Worm (Caenorhabditis elegans) whole organism, young adult: ENCODE measurements around the gene H38K22.9.

Experiments used
- B0035.1 ChIP-seq: sonication (generic microtip); optimal IDR thresholded peaks from 2 replicates; lab custom pipeline; 2016; ENCODE audit warnings: missing genetic modification characterization, mild to moderate bottlenecking, missing compliant biosample characterization, missing genotype, missing genetic modification reagents
- K12H6.12 ChIP-seq: fragments of 200-800 bp; sonication (Bioruptor generic); optimal IDR thresholded peaks from 2 replicates; lab custom pipeline; 2018; ENCODE audit warnings: mild to moderate bottlenecking, missing genetic modification characterization, missing compliant biosample characterization
- ZK185.1 ChIP-seq: sonication (generic microtip); optimal IDR thresholded peaks from 2 replicates; lab custom pipeline; 2016; ENCODE audit warnings: mild to moderate bottlenecking, missing genetic modification characterization, missing compliant biosample characterization; ENCODE audit not compliant: poor library complexity, severe bottlenecking
- ama-1 ChIP-seq, 3 experiments: fragments of 150-350 bp in 1 of 3; sonication (generic microtip) in 2 of 3; optimal IDR thresholded peaks; 2 replicates each; lab custom pipeline; 2014 to 2018; ENCODE audit warnings: missing biosample characterization in 2 of 3, missing genetic modification characterization in 2 of 3, missing genetic modification reagents in 2 of 3
- die-1 ChIP-seq: sonication (generic microtip); optimal IDR thresholded peaks from 2 replicates; lab custom pipeline; 2016; ENCODE audit warnings: missing genotype, mild to moderate bottlenecking, missing genetic modification characterization, missing compliant biosample characterization
- madf-3 ChIP-seq: fragments of 200-800 bp; sonication (Bioruptor generic); IDR thresholded peaks from 2 replicates; pipeline ENCODE4 v1.3.6; 2022; ENCODE audit warnings: missing genetic modification reagents, missing genetic modification characterization, missing compliant biosample characterization
- madf-6 ChIP-seq: fragments of 200-800 bp; sonication (Bioruptor generic); IDR thresholded peaks from 2 replicates; pipeline ENCODE4 v1.3.6; 2022; ENCODE audit warnings: missing genetic modification reagents, missing genetic modification characterization, missing compliant biosample characterization
- nfya-1 ChIP-seq: sonication (generic microtip); optimal IDR thresholded peaks from 2 replicates; lab custom pipeline; 2017; ENCODE audit warnings: antibody characterized with exemption, missing compliant biosample characterization, missing genetic modification characterization, borderline replicate concordance; ENCODE audit not compliant: insufficient read depth
- nhr-27 ChIP-seq: fragments of 200-800 bp; sonication (Bioruptor generic); optimal IDR thresholded peaks from 2 replicates; lab custom pipeline; 2018; ENCODE audit warnings: mild to moderate bottlenecking, missing genetic modification characterization, moderate library complexity, missing compliant biosample characterization
- rpc-1 ChIP-seq, 2 experiments: fragments of 150-350 bp in 1 of 2; sonication (generic microtip) in 1 of 2; optimal IDR thresholded peaks; 2 replicates each; lab custom pipeline; 2014 to 2018; ENCODE audit warnings: missing biosample characterization in 1 of 2, missing genetic modification characterization in 1 of 2, missing genetic modification reagents in 1 of 2, missing genotype in 1 of 2
- somi-1 ChIP-seq: fragments of 200-800 bp; sonication (Bioruptor generic); optimal IDR thresholded peaks from 2 replicates; lab custom pipeline; 2018; ENCODE audit warnings: mild to moderate bottlenecking, missing genetic modification characterization, missing compliant biosample characterization
- unc-62 ChIP-seq: fragments of 150-350 bp; optimal IDR thresholded peaks from 2 replicates; lab custom pipeline; 2014; ENCODE audit warnings: missing biosample characterization, missing genetic modification reagents, missing genetic modification characterization
- xnd-1 ChIP-seq: sonication (generic microtip); optimal IDR thresholded peaks from 2 replicates; lab custom pipeline; 2016; ENCODE audit warnings: missing genotype, missing genetic modification reagents, missing genetic modification characterization, missing compliant biosample characterization
- ztf-26 ChIP-seq: sonication (generic microtip); optimal IDR thresholded peaks from 2 replicates; lab custom pipeline; 2017; ENCODE audit warnings: missing genetic modification characterization, missing compliant biosample characterization

DNA sequence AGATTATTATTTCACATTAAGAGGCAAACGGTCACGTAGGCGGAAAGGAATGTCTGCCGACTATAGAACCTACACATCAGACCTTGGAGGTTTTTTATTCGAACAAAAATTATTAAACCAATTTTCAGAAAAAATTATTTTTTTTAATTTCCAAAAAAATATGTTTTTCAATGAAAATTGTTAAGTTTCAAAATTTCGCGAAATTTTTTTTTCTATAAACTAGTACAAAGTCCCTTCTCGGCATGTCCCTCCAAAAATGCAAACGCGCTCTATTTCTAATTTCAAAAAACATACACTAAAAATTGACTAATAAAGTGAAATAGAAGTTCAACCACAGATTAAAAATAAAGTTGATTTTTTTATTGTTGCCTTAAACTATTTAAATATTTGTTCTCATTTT lies 41.0 kb downstream of the H38K22.9 start, which contains the start of gene ckb-1:
- TF ChIP-seq unc-62 (GFP tag; lab: Kevin White, UChicago) = no peak
- TF ChIP-seq madf-3 (GFP tag; lab: Robert Waterston, UW) = no peak
- no peak for TF ChIP-seq B0035.1 (tag; lab: Kevin White, UChicago)
- no peak for TF ChIP-seq rpc-1 (optimal IDR thresholded peaks at IDR 0.05; lab: Kevin White, UChicago)
- no peak for TF ChIP-seq rpc-1 (tag; optimal IDR thresholded peaks at IDR 0.05; lab: Kevin White, UChicago)
- no peak for TF ChIP-seq xnd-1
- no peak for TF ChIP-seq somi-1 (GFP tag; lab: Kevin White, UChicago)
- no peak for TF ChIP-seq die-1 (tag; lab: Kevin White, UChicago)
- TF ChIP-seq madf-6 (GFP tag; lab: Robert Waterston, UW) = no peak
- no peak for TF ChIP-seq ama-1 (optimal IDR thresholded peaks at IDR 0.05; lab: Kevin White, UChicago)
- TF ChIP-seq ama-1 (GFP tag; optimal IDR thresholded peaks at IDR 0.05; lab: Kevin White, UChicago) = no peak
- TF ChIP-seq nfya-1 (tag; lab: Kevin White, UChicago) = no peak
- TF ChIP-seq ztf-26 (tag; lab: Kevin White, UChicago) = no peak
- no peak for TF ChIP-seq ZK185.1 (tag; lab: Kevin White, UChicago)
- no peak for TF ChIP-seq nhr-27 (tag; lab: Kevin White, UChicago)
- TF ChIP-seq K12H6.12 (tag; lab: Kevin White, UChicago) = no peak
